Worm (Caenorhabditis elegans): ENCODE results near the gene pir-2.

The pir-2 gene

ce11 chrIII:9461894-9462784 is 18.7 kb upstream of the pir-2 start (continued):
- TF ChIP-seq ama-1 (optimal IDR thresholded peaks at IDR 0.05): peak; percentile 89

- TF ChIP-seq set-16 (GFP tag; IDR thresholded peaks at IDR 0.05) (peak; percentile 54), hlh-30 (tag; optimal IDR thresholded peaks at IDR 0.05; ENCODE audit: insufficient read depth) (peak; percentile 57), lin-15B (tag; optimal IDR thresholded peaks at IDR 0.05) (no peak), T20F7.1 (GFP tag; optimal IDR thresholded peaks at IDR 0.05) (no peak), F49E8.2 (tag; optimal IDR thresholded peaks at IDR 0.05; ENCODE audit: borderline replicate concordance) (no peak), duxl-1 (tag; optimal IDR thresholded peaks at IDR 0.05; ENCODE audit: poor library complexity) (no peak), mes-2 (tag; optimal IDR thresholded peaks at IDR 0.05; ENCODE audit: poor library complexity, severe bottlenecking) (peak; percentile 19), dmd-9 (GFP tag; IDR thresholded peaks at IDR 0.05) (0 out of 2 replicates have a peak, but pooled peaks have one; percentile 14), ztf-7 (tag; optimal IDR thresholded peaks at IDR 0.05) (no peak), nhr-11 (tag; optimal IDR thresholded peaks at IDR 0.05) (peak; percentile 57), mxl-3 (GFP tag; optimal IDR thresholded peaks at IDR 0.05) (peak; percentile 74), mep-1 (tag; optimal IDR thresholded peaks at IDR 0.05) (peak; percentile 16), lsy-2 (tag; optimal IDR thresholded peaks at IDR 0.05) (peak in 1 of 2 experiments; percentile 53), rbr-2 (tag; optimal IDR thresholded peaks at IDR 0.05) (no peak), hlh-11 (tag; optimal IDR thresholded peaks at IDR 0.05) (peak; percentile 87), mdl-1 (tag; optimal IDR thresholded peaks at IDR 0.05) (peak in 1 of 2 experiments; percentile 39), daf-16 (GFP tag; optimal IDR thresholded peaks at IDR 0.05) (peak in 1 of 2 experiments; percentile 32), daf-16 (tag; optimal IDR thresholded peaks at IDR 0.05) (no peak), T26A8.4 (GFP tag; IDR thresholded peaks at IDR 0.05) (0 out of 2 replicates have a peak, but pooled peaks have one; percentile 31), aha-1 (tag) (peak; percentile 99), unc-62 (GFP tag; optimal IDR thresholded peaks at IDR 0.05 in 1 of 2) (peak in 1 of 2 experiments; percentile 100), unc-62 (tag; optimal IDR thresholded peaks at IDR 0.05) (no peak), F26F4.8 (GFP tag; conservative IDR thresholded peaks at IDR 0.05) (no peak), spr-3 (GFP tag; optimal IDR thresholded peaks at IDR 0.05) (no peak), hmg-1.1 (GFP tag; IDR thresholded peaks at IDR 0.05) (peak; percentile 38; the same call in 1 of the 2 replicates), nhr-28 (tag; optimal IDR thresholded peaks at IDR 0.05) (peak; percentile 42), ama-1 (optimal IDR thresholded peaks at IDR 0.05) (peak; percentile 28), ztf-11 (tag; optimal IDR thresholded peaks at IDR 0.05) (no peak)
These were observed 14.0 kb upstream of the pir-2 start for ce11 chrIII:9457192-9458103.

- peak; percentile 94 for TF ChIP-seq T26A8.4 (GFP tag; IDR thresholded peaks at IDR 0.05)
- no peak for TF ChIP-seq sdz-12 (GFP tag; optimal IDR thresholded peaks at IDR 0.05)
- TF ChIP-seq hif-1 (tag; optimal IDR thresholded peaks at IDR 0.05): peak; percentile 29 to 83
- TF ChIP-seq nhr-102 (tag; optimal IDR thresholded peaks at IDR 0.05): peak; percentile 89
- no peak for TF ChIP-seq R02D3.7 (tag; optimal IDR thresholded peaks at IDR 0.05)
- peak; percentile 88 for TF ChIP-seq lin-1 (GFP tag; IDR thresholded peaks at IDR 0.05)
- TF ChIP-seq nhr-28 (tag; optimal IDR thresholded peaks at IDR 0.05): peak; percentile 90
- no peak for TF ChIP-seq egl-27 (tag; optimal IDR thresholded peaks at IDR 0.05)
- peak; percentile 97 to 99 for TF ChIP-seq lsy-2 (tag; optimal IDR thresholded peaks at IDR 0.05)
- TF ChIP-seq ztf-7 (tag; optimal IDR thresholded peaks at IDR 0.05): peak; percentile 68
- no peak for TF ChIP-seq lin-39 (tag; optimal IDR thresholded peaks at IDR 0.05)
- no peak for TF ChIP-seq snpc-4 (tag; optimal IDR thresholded peaks at IDR 0.05)
- TF ChIP-seq spr-1 (tag; optimal IDR thresholded peaks at IDR 0.05): peak; percentile 77
- TF ChIP-seq ceh-32 (tag; optimal IDR thresholded peaks at IDR 0.05; ENCODE audit: poor library complexity): no peak
- TF ChIP-seq zip-2 (tag; optimal IDR thresholded peaks at IDR 0.05): no peak
- TF ChIP-seq F44E2.7 (GFP tag; IDR thresholded peaks at IDR 0.05): no peak
- TF ChIP-seq jun-1 (tag; optimal IDR thresholded peaks at IDR 0.05): no peak
- 0 out of 2 replicates have a peak, but pooled peaks have one; percentile 43 for TF ChIP-seq ceh-44 (GFP tag; IDR thresholded peaks at IDR 0.05)
- TF ChIP-seq gei-8 (GFP tag; optimal IDR thresholded peaks at IDR 0.05): no peak
These were observed 12.7 kb upstream of the pir-2 start, which contains the start of the genes rheb-1 and spk-1 for ce11 chrIII:9455980-9456658. Gene rheb-1 (minus strand): TSS chrIII:9456030. Gene spk-1 (plus strand): TSS chrIII:9456608.
